Fruit fly (Drosophila melanogaster): ENCODE measurements around the gene colt.

Gene colt

DNA sequence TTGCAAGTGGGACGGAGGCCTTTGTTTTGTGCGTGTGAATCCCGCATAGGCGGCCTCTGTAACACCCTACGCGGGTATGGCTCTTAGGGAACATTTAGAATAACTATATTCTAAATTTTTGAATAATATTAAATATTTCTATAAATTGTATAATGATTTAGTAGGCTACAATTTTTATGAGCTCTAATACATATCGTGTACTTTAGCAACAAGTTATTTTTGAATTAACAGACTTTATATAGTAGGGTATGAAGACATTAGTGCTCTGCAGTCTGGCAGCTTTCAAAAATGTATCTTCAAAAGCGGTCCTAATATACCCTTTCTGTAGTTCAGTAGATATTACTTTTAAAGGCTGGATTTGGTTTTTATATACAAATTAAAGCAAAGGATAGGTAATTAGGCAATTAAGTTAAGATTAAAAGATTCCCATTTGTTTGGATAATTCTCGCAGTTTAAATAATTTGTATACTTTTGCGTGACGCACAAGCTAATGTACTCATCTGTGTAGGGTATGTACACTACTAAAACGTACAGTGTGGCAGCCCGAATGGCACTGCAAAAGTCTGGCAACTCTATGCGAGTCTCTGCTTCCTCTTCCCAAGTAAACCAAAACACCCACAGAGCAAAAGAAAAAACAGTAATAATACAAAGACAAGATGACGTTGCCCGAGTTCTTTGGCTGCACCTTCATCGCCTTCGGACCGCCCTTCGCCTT lies 4.1 kb downstream of the colt start, which contains the start of the genes Snx21 and aph-1 (continued):
- TF ChIP-seq E2f1 (GFP tag; IDR thresholded peaks at IDR 0.05) (peak; percentile 89), CG8290 (GFP tag; optimal IDR thresholded peaks at IDR 0.05) (peak; percentile 77), CG8290 (tag; optimal IDR thresholded peaks at IDR 0.05) (peak; percentile 26 to 61), CG2875 (GFP tag; optimal IDR thresholded peaks at IDR 0.05) (peak; percentile 81), crc (GFP tag; optimal IDR thresholded peaks at IDR 0.05) (peak; percentile 74), Optix (GFP tag; IDR thresholded peaks at IDR 0.05) (peak; percentile 78; the same call in 2 of the 3 replicates), CG7745 (tag; optimal IDR thresholded peaks at IDR 0.05) (no peak), CG12219 (GFP tag; optimal IDR thresholded peaks at IDR 0.05) (peak; percentile 83), usp (GFP tag; optimal IDR thresholded peaks at IDR 0.05) (no peak), Hand (GFP tag; optimal IDR thresholded peaks at IDR 0.05) (peak; percentile 88), pfk (GFP tag; optimal IDR thresholded peaks at IDR 0.05) (peak; percentile 12), Dip2 (GFP tag; IDR thresholded peaks at IDR 0.05) (peak; percentile 39; the same call in 1 of the 2 replicates), CG10431 (GFP tag; optimal IDR thresholded peaks at IDR 0.05) (peak; percentile 77), CrebB (tag; optimal IDR thresholded peaks at IDR 0.05) (peak; percentile 80), CG17829 (tag; optimal IDR thresholded peaks at IDR 0.05) (peak; percentile 93), CG14965 (GFP tag; optimal IDR thresholded peaks at IDR 0.05; ENCODE audit: borderline replicate concordance) (no peak), abd-A (tag; optimal IDR thresholded peaks at IDR 0.05) (peak; percentile 85), CG10209 (GFP tag; optimal IDR thresholded peaks at IDR 0.05) (peak; percentile 92), Bdp1 (GFP tag; optimal IDR thresholded peaks at IDR 0.05) (peak; percentile 66), pzg (GFP tag; optimal IDR thresholded peaks at IDR 0.05) (peak; percentile 56), CG9817 (tag; optimal IDR thresholded peaks at IDR 0.05) (peak; percentile 91), salm (tag; optimal IDR thresholded peaks at IDR 0.05) (peak; percentile 80), wek (GFP tag; optimal IDR thresholded peaks at IDR 0.05) (peak; percentile 40), sc (optimal IDR thresholded peaks at IDR 0.05) (no peak), sc (GFP tag; optimal IDR thresholded peaks at IDR 0.05) (peak; percentile 87), CG14667 (GFP tag; IDR thresholded peaks at IDR 0.05) (peak; percentile 77), CG3726 (GFP tag; IDR thresholded peaks at IDR 0.05) (peak; percentile 82; the same call in 2 of the 3 replicates), Awh (GFP tag; IDR thresholded peaks at IDR 0.05) (peak; percentile 75), ems (GFP tag; optimal IDR thresholded peaks at IDR 0.05) (peak; percentile 85), lmd (GFP tag; IDR thresholded peaks at IDR 0.05) (peak; percentile 91), CG10979 (tag; optimal IDR thresholded peaks at IDR 0.05) (peak; percentile 91), eyg (GFP tag; optimal IDR thresholded peaks at IDR 0.05) (peak; percentile 78), CG17568 (GFP tag; optimal IDR thresholded peaks at IDR 0.05) (no peak), D (optimal IDR thresholded peaks at IDR 0.05) (no peak), D (GFP tag; optimal IDR thresholded peaks at IDR 0.05) (peak; percentile 91), ab (GFP tag; optimal IDR thresholded peaks at IDR 0.05) (peak; percentile 75), ranshi (GFP tag; IDR thresholded peaks at IDR 0.05) (peak; percentile 89), gem (tag; optimal IDR thresholded peaks at IDR 0.05) (peak; percentile 97), mirr (GFP tag; optimal IDR thresholded peaks at IDR 0.05) (peak; percentile 55), CG10366 (GFP tag; IDR thresholded peaks at IDR 0.05) (peak; percentile 85), Sry-β (GFP tag; optimal IDR thresholded peaks at IDR 0.05) (peak; percentile 38), CG1529 (GFP tag; optimal IDR thresholded peaks at IDR 0.05) (peak; percentile 79), pros (GFP tag; optimal IDR thresholded peaks at IDR 0.05) (peak; percentile 46), dm (GFP tag; optimal IDR thresholded peaks at IDR 0.05) (peak; percentile 76), psq (GFP tag; optimal IDR thresholded peaks at IDR 0.05) (peak; percentile 77), pnt (GFP tag; optimal IDR thresholded peaks at IDR 0.05) (peak; percentile 89), Mad (GFP tag; optimal IDR thresholded peaks at IDR 0.05) (peak; percentile 79), CoRest (tag; optimal IDR thresholded peaks at IDR 0.05) (peak; percentile 95), Usf (GFP tag; optimal IDR thresholded peaks at IDR 0.05) (peak; percentile 83), CG7372 (GFP tag; IDR thresholded peaks at IDR 0.05) (peak; percentile 85)
